Worm (Caenorhabditis elegans) whole organism, early embryonic: ENCODE measurements around the gene T22E5.6.

Experiments used
- B0310.2 ChIP-seq: sonication (generic microtip); optimal IDR thresholded peaks from 2 replicates; lab custom pipeline; 2016; ENCODE audit warnings: mild to moderate bottlenecking, missing genetic modification characterization, missing compliant biosample characterization
- ama-1 ChIP-seq: fragments of 150-350 bp; optimal IDR thresholded peaks from 2 replicates; lab custom pipeline; 2014
- ceh-36 ChIP-seq: sonication (generic microtip); optimal IDR thresholded peaks from 2 replicates; lab custom pipeline; 2016; ENCODE audit warnings: missing genetic modification characterization, inconsistent platforms, missing compliant biosample characterization
- flt-1 ChIP-seq: fragments of 200-800 bp; sonication (Bioruptor generic); IDR thresholded peaks from 2 replicates; pipeline ENCODE4 v1.3.6; 2022; ENCODE audit warnings: missing genetic modification characterization, missing compliant biosample characterization
- hmbx-1 ChIP-seq: sonication (generic microtip); optimal IDR thresholded peaks from 2 replicates; lab custom pipeline; 2016; ENCODE audit warnings: mild to moderate bottlenecking, missing genetic modification characterization, missing compliant biosample characterization
- hmg-4 ChIP-seq: fragments of 200-800 bp; sonication (Bioruptor generic); optimal IDR thresholded peaks from 2 replicates; lab custom pipeline; 2018; ENCODE audit warnings: mild to moderate bottlenecking, missing genetic modification characterization, missing compliant biosample characterization
- scrt-1 ChIP-seq: fragments of 200-800 bp; sonication (Bioruptor generic); IDR thresholded peaks from 2 replicates; pipeline ENCODE4 v1.3.6; 2022; ENCODE audit warnings: missing genetic modification characterization, missing compliant biosample characterization
- tbx-11 ChIP-seq: fragments of 200-800 bp; sonication (Bioruptor generic); IDR thresholded peaks from 2 replicates; pipeline ENCODE4 v1.3.6; 2022; ENCODE audit warnings: missing genetic modification characterization, missing compliant biosample characterization
- tbx-37 ChIP-seq: fragments of 200-800 bp; sonication (Bioruptor generic); conservative IDR thresholded peaks from 2 replicates; pipeline ENCODE4 v1.3.6; 2022; ENCODE audit warnings: missing genetic modification reagents, missing genetic modification characterization, missing compliant biosample characterization

ce11 chrX:6403122-6403521 is 13.1 kb downstream of the T22E5.6 start, which contains the start of gene glt-4:
- TF ChIP-seq hmbx-1 (tag; lab: Kevin White, UChicago) = no peak
- no peak for TF ChIP-seq scrt-1
- no peak for TF ChIP-seq B0310.2 (tag; lab: Kevin White, UChicago)
- TF ChIP-seq ama-1 (lab: Kevin White, UChicago) = no peak
- no peak for TF ChIP-seq flt-1
- TF ChIP-seq tbx-11 (GFP tag; lab: Robert Waterston, UW) = no peak
- TF ChIP-seq ceh-36 (tag; lab: Kevin White, UChicago) = no peak
- TF ChIP-seq hmg-4 (GFP tag; lab: Kevin White, UChicago) = no peak
- TF ChIP-seq tbx-37 (GFP tag; lab: Robert Waterston, UW) = no peak
